Worm (Caenorhabditis elegans) whole organism, midembryonic: ENCODE results near the gene csb-1.

Experiments
- T22C8.4 ChIP-seq: fragments of 200-800 bp; sonication (Bioruptor generic); IDR thresholded peaks from 2 replicates; pipeline ENCODE4 v1.3.6; 2022; ENCODE audit warnings: missing genetic modification characterization, missing compliant biosample characterization
- cog-1 ChIP-seq: sonication (generic microtip); optimal IDR thresholded peaks from 2 replicates; lab custom pipeline; 2016; ENCODE audit warnings: missing genetic modification characterization, missing compliant biosample characterization
- flt-1 ChIP-seq: fragments of 200-800 bp; sonication (Bioruptor generic); IDR thresholded peaks from 2 replicates; pipeline ENCODE4 v1.3.6; 2022; ENCODE audit warnings: missing genetic modification characterization, missing compliant biosample characterization
- klf-2 ChIP-seq: fragments of 200-800 bp; sonication (Bioruptor generic); conservative IDR thresholded peaks from 2 replicates; pipeline ENCODE4 v1.3.6; 2022; ENCODE audit warnings: missing genetic modification reagents, missing genetic modification characterization, missing compliant biosample characterization
- med-1 ChIP-seq: sonication (generic microtip); optimal IDR thresholded peaks from 2 replicates; lab custom pipeline; 2017; ENCODE audit warnings: missing genetic modification characterization, mild to moderate bottlenecking, missing compliant biosample characterization, antibody characterized with exemption, missing genetic modification reagents; ENCODE audit not compliant: insufficient read depth
- ref-1 ChIP-seq: fragments of 200-800 bp; sonication (Bioruptor generic); conservative IDR thresholded peaks from 2 replicates; pipeline ENCODE4 v1.3.6; 2022; ENCODE audit warnings: missing genetic modification reagents, missing genetic modification characterization, missing compliant biosample characterization
- tab-1 ChIP-seq: fragments of 200-800 bp; sonication (Bioruptor generic); IDR thresholded peaks from 2 replicates; pipeline ENCODE4 v1.3.6; 2022; ENCODE audit warnings: missing genetic modification characterization, missing compliant biosample characterization
- ztf-23 ChIP-seq: fragments of 200-800 bp; sonication (Bioruptor generic); IDR thresholded peaks from 2 replicates; pipeline ENCODE4 v1.3.6; 2022; ENCODE audit warnings: missing genetic modification reagents, missing genetic modification characterization, missing compliant biosample characterization
- ztf-29 ChIP-seq: fragments of 200-800 bp; sonication (Bioruptor generic); IDR thresholded peaks from 2 replicates; pipeline ENCODE4 v1.3.6; 2022; ENCODE audit warnings: missing genetic modification reagents, missing genetic modification characterization, missing compliant biosample characterization

csb-1 gene

ce11 chrX:15846552-15846951, 19.2 kb downstream of the csb-1 start:
- TF ChIP-seq flt-1 (GFP tag; lab: Robert Waterston, UW): no peak
- no peak for TF ChIP-seq cog-1 (tag; lab: Kevin White, UChicago)
- TF ChIP-seq T22C8.4 (GFP tag; lab: Robert Waterston, UW): no peak
- TF ChIP-seq ref-1 (GFP tag; lab: Robert Waterston, UW): no peak
- no peak for TF ChIP-seq ztf-29 (GFP tag; lab: Robert Waterston, UW)
- no peak for TF ChIP-seq klf-2 (GFP tag; lab: Robert Waterston, UW)
- TF ChIP-seq ztf-23: no peak
- no peak for TF ChIP-seq tab-1 (GFP tag; lab: Robert Waterston, UW)
- TF ChIP-seq med-1 (GFP tag; lab: Kevin White, UChicago): no peak

- no peak for TF ChIP-seq med-1 (GFP tag; lab: Kevin White, UChicago)
- TF ChIP-seq klf-2 (GFP tag; lab: Robert Waterston, UW): no peak
- TF ChIP-seq cog-1 (tag; lab: Kevin White, UChicago): no peak
- TF ChIP-seq tab-1 (GFP tag; lab: Robert Waterston, UW): no peak
- TF ChIP-seq ztf-29 (GFP tag; lab: Robert Waterston, UW): no peak
- no peak for TF ChIP-seq T22C8.4 (GFP tag; lab: Robert Waterston, UW)
- no peak for TF ChIP-seq ztf-23
- TF ChIP-seq flt-1 (GFP tag; lab: Robert Waterston, UW): no peak
- TF ChIP-seq ref-1 (GFP tag; lab: Robert Waterston, UW): no peak
Observed at ce11 chrX:15844330-15844729, 21.4 kb downstream of the csb-1 start.

- no peak for TF ChIP-seq ztf-29 (GFP tag; lab: Robert Waterston, UW)
- TF ChIP-seq cog-1 (tag; lab: Kevin White, UChicago): no peak
- TF ChIP-seq med-1 (GFP tag; lab: Kevin White, UChicago): no peak
- TF ChIP-seq T22C8.4 (GFP tag; lab: Robert Waterston, UW): no peak
- no peak for TF ChIP-seq flt-1 (GFP tag; lab: Robert Waterston, UW)
- no peak for TF ChIP-seq ztf-23
- TF ChIP-seq ref-1 (GFP tag; lab: Robert Waterston, UW): no peak
- TF ChIP-seq klf-2 (GFP tag; lab: Robert Waterston, UW): no peak
- no peak for TF ChIP-seq tab-1 (GFP tag; lab: Robert Waterston, UW)
Observed at ce11 chrX:15842492-15842891, 23.2 kb downstream of the csb-1 start.

- peak; percentile 88 for TF ChIP-seq flt-1 (GFP tag; lab: Robert Waterston, UW)
- TF ChIP-seq ztf-29 (GFP tag; lab: Robert Waterston, UW): peak; percentile 61; the same call in 1 of the 2 replicates
- TF ChIP-seq tab-1 (GFP tag; lab: Robert Waterston, UW): no peak; the same call in 1 of the 2 replicates
- no peak for TF ChIP-seq med-1 (GFP tag; lab: Kevin White, UChicago)
- peak; percentile 81 for TF ChIP-seq ztf-23
- TF ChIP-seq ref-1 (GFP tag; lab: Robert Waterston, UW): no peak
- no peak for TF ChIP-seq klf-2 (GFP tag; lab: Robert Waterston, UW)
- no peak for TF ChIP-seq T22C8.4 (GFP tag; lab: Robert Waterston, UW)
- TF ChIP-seq cog-1 (tag; lab: Kevin White, UChicago): peak; percentile 85
Observed at ce11 chrX:15841086-15841622, 24.6 kb downstream of the csb-1 start, which contains the start of gene serp-1.1. Gene serp-1.1, plus strand, starts transcription at chrX:15841572.

- TF ChIP-seq ztf-29 (GFP tag; lab: Robert Waterston, UW) (no peak), flt-1 (GFP tag; lab: Robert Waterston, UW) (no peak), klf-2 (GFP tag; lab: Robert Waterston, UW) (no peak), tab-1 (GFP tag; lab: Robert Waterston, UW) (no peak), ref-1 (GFP tag; lab: Robert Waterston, UW) (no peak), ztf-23 (no peak), T22C8.4 (GFP tag; lab: Robert Waterston, UW) (no peak), med-1 (GFP tag; lab: Kevin White, UChicago) (no peak), cog-1 (tag; lab: Kevin White, UChicago) (no peak)
Observed at ce11 chrX:15838496-15838948, 27.2 kb downstream of the csb-1 start, which contains the start of gene acox-1.6. Gene acox-1.6, minus strand, starts transcription at chrX:15838546.

ce11 chrX:15831537-15831936, 34.2 kb downstream of the csb-1 start:
- TF ChIP-seq ref-1 (GFP tag; lab: Robert Waterston, UW): no peak
- TF ChIP-seq tab-1 (GFP tag; lab: Robert Waterston, UW): no peak
- no peak for TF ChIP-seq med-1 (GFP tag; lab: Kevin White, UChicago)
- no peak for TF ChIP-seq cog-1 (tag; lab: Kevin White, UChicago)

- TF ChIP-seq klf-2 (GFP tag; lab: Robert Waterston, UW) (no peak), flt-1 (GFP tag; lab: Robert Waterston, UW) (no peak), med-1 (GFP tag; lab: Kevin White, UChicago) (no peak), ztf-29 (GFP tag; lab: Robert Waterston, UW) (no peak), cog-1 (tag; lab: Kevin White, UChicago) (no peak), ztf-23 (no peak), tab-1 (GFP tag; lab: Robert Waterston, UW) (no peak), ref-1 (GFP tag; lab: Robert Waterston, UW) (no peak), T22C8.4 (GFP tag; lab: Robert Waterston, UW) (no peak)
Observed at ce11 chrX:15828059-15828458, 37.7 kb downstream of the csb-1 start, which contains the start of gene Y7A5A.20. Gene Y7A5A.20, plus strand, starts transcription at chrX:15828359.

- TF ChIP-seq T22C8.4 (GFP tag; lab: Robert Waterston, UW) (no peak), ztf-29 (GFP tag; lab: Robert Waterston, UW) (no peak), klf-2 (GFP tag; lab: Robert Waterston, UW) (no peak), flt-1 (GFP tag; lab: Robert Waterston, UW) (no peak), tab-1 (GFP tag; lab: Robert Waterston, UW) (no peak), cog-1 (tag; lab: Kevin White, UChicago) (no peak), med-1 (GFP tag; lab: Kevin White, UChicago) (no peak), ref-1 (GFP tag; lab: Robert Waterston, UW) (no peak), ztf-23 (no peak)
Observed at ce11 chrX:15826866-15827265, 38.9 kb downstream of the csb-1 start, which contains the start of gene Y7A5A.9. Gene Y7A5A.9, plus strand, starts transcription at chrX:15827166.
